Fruit fly (Drosophila melanogaster): Measurements from ENCODE around the gene Dph3.

Gene Dph3

dm6 chr3R:11197389-11197716 is 34.4 kb upstream of the Dph3 start, which contains the start of gene cu:
TSS of gene cu (plus strand) at chr3R:11197592.
- TF ChIP-seq foxo (GFP tag; optimal IDR thresholded peaks at IDR 0.05) (no peak), lola (GFP tag; optimal IDR thresholded peaks at IDR 0.05) (no peak), sage (GFP tag; optimal IDR thresholded peaks at IDR 0.05) (no peak), Rel (GFP tag; optimal IDR thresholded peaks at IDR 0.05) (no peak), Rel (tag; optimal IDR thresholded peaks at IDR 0.05) (no peak), usp (GFP tag; optimal IDR thresholded peaks at IDR 0.05) (no peak), dl (GFP tag; optimal IDR thresholded peaks at IDR 0.05; ENCODE audit: insufficient read depth in 1 of 2, partially characterized antibody in 2 of 2) (peak; percentile 76 to 82), br (GFP tag; optimal IDR thresholded peaks at IDR 0.05) (no peak), ey (GFP tag; optimal IDR thresholded peaks at IDR 0.05) (no peak), sv (GFP tag; optimal IDR thresholded peaks at IDR 0.05) (peak; percentile 32), brk (GFP tag; optimal IDR thresholded peaks at IDR 0.05) (peak; percentile 60), Dif (GFP tag; optimal IDR thresholded peaks at IDR 0.05; ENCODE audit: partially characterized antibody) (peak; percentile 62), Vsx2 (GFP tag; optimal IDR thresholded peaks at IDR 0.05; ENCODE audit: partially characterized antibody) (peak; percentile 12), fru (GFP tag; optimal IDR thresholded peaks at IDR 0.05) (no peak), CG32264 (GFP tag; optimal IDR thresholded peaks at IDR 0.05) (no peak), Jra (GFP tag; optimal IDR thresholded peaks at IDR 0.05) (peak; percentile 86), rgr (GFP tag; optimal IDR thresholded peaks at IDR 0.05) (no peak), Sp1 (GFP tag; optimal IDR thresholded peaks at IDR 0.05) (no peak), GATAd (GFP tag; optimal IDR thresholded peaks at IDR 0.05) (no peak), dsf (GFP tag; optimal IDR thresholded peaks at IDR 0.05; ENCODE audit: borderline replicate concordance) (no peak)

- TF ChIP-seq CrebA (GFP tag; optimal IDR thresholded peaks at IDR 0.05; ENCODE audit: borderline replicate concordance) (peak; percentile 84), dmrt93B (GFP tag; optimal IDR thresholded peaks at IDR 0.05) (no peak), Dfd (GFP tag; optimal IDR thresholded peaks at IDR 0.05) (no peak), sv (GFP tag; optimal IDR thresholded peaks at IDR 0.05) (no peak), Abd-B (GFP tag; optimal IDR thresholded peaks at IDR 0.05) (no peak), Mio (GFP tag; optimal IDR thresholded peaks at IDR 0.05) (no peak), Hr83 (GFP tag; optimal IDR thresholded peaks at IDR 0.05; ENCODE audit: poor library complexity, severe bottlenecking) (no peak), jim (GFP tag; optimal IDR thresholded peaks at IDR 0.05) (no peak), foxo (GFP tag; optimal IDR thresholded peaks at IDR 0.05) (peak in 1 of 2 experiments; percentile 9), Rel (GFP tag; optimal IDR thresholded peaks at IDR 0.05) (no peak), Rel (tag; optimal IDR thresholded peaks at IDR 0.05) (peak; percentile 75), dl (GFP tag; optimal IDR thresholded peaks at IDR 0.05; ENCODE audit: insufficient read depth in 1 of 2, partially characterized antibody in 2 of 2) (peak; percentile 12 to 53), h (GFP tag; optimal IDR thresholded peaks at IDR 0.05) (peak; percentile 29), Vsx2 (GFP tag; optimal IDR thresholded peaks at IDR 0.05; ENCODE audit: partially characterized antibody) (peak; percentile 8), CG9705 (GFP tag; optimal IDR thresholded peaks at IDR 0.05) (no peak), Sp1 (GFP tag; optimal IDR thresholded peaks at IDR 0.05) (no peak), Myc (optimal IDR thresholded peaks at IDR 0.05) (no peak), lola (GFP tag; optimal IDR thresholded peaks at IDR 0.05) (no peak), CG32264 (GFP tag; optimal IDR thresholded peaks at IDR 0.05) (no peak), psq (GFP tag; optimal IDR thresholded peaks at IDR 0.05) (peak; percentile 48), Hr78 (GFP tag; optimal IDR thresholded peaks at IDR 0.05) (no peak), pan (optimal IDR thresholded peaks at IDR 0.05) (no peak), rgr (GFP tag; optimal IDR thresholded peaks at IDR 0.05) (peak; percentile 21), fru (GFP tag; optimal IDR thresholded peaks at IDR 0.05) (no peak), Dif (GFP tag; optimal IDR thresholded peaks at IDR 0.05; ENCODE audit: partially characterized antibody) (peak; percentile 19), Jra (GFP tag; optimal IDR thresholded peaks at IDR 0.05) (no peak), Hnf4 (GFP tag; optimal IDR thresholded peaks at IDR 0.05) (peak; percentile 5), woc (GFP tag; optimal IDR thresholded peaks at IDR 0.05) (peak; percentile 79), dsf (GFP tag; optimal IDR thresholded peaks at IDR 0.05; ENCODE audit: borderline replicate concordance) (no peak), brk (GFP tag; optimal IDR thresholded peaks at IDR 0.05) (no peak), br (GFP tag; optimal IDR thresholded peaks at IDR 0.05) (peak; percentile 38), HLH106 (tag; optimal IDR thresholded peaks at IDR 0.05) (peak; percentile 21), N (GFP tag; optimal IDR thresholded peaks at IDR 0.05) (no peak), sage (GFP tag; optimal IDR thresholded peaks at IDR 0.05) (no peak), GATAd (GFP tag; optimal IDR thresholded peaks at IDR 0.05) (no peak), OdsH (GFP tag; optimal IDR thresholded peaks at IDR 0.05) (no peak), tai (GFP tag; optimal IDR thresholded peaks at IDR 0.05) (no peak), ey (GFP tag; optimal IDR thresholded peaks at IDR 0.05) (no peak), usp (GFP tag; optimal IDR thresholded peaks at IDR 0.05) (no peak)
These were observed 33.6 kb upstream of the Dph3 start for dm6 chr3R:11198062-11198472.

All from whole organism, wandering third instar larva.